Worm (Caenorhabditis elegans) whole organism, late embryonic: ENCODE results near the gene scl-11.

Source experiments
- C38D4.7 ChIP-seq: fragments of 200-800 bp; sonication (Bioruptor generic); optimal IDR thresholded peaks from 2 replicates; lab custom pipeline; 2018; ENCODE audit warnings: mild to moderate bottlenecking, missing genetic modification characterization, moderate library complexity, missing compliant biosample characterization
- ceh-18 ChIP-seq: sonication (generic microtip); optimal IDR thresholded peaks from 2 replicates; lab custom pipeline; 2016; ENCODE audit warnings: missing genetic modification characterization, missing compliant biosample characterization
- ceh-24 ChIP-seq: sonication (generic microtip); optimal IDR thresholded peaks from 2 replicates; lab custom pipeline; 2016; ENCODE audit warnings: mild to moderate bottlenecking, missing genetic modification characterization, missing compliant biosample characterization
- ceh-45 ChIP-seq: fragments of 200-800 bp; sonication (Bioruptor generic); IDR thresholded peaks from 2 replicates; pipeline ENCODE4 v1.3.6; 2022; ENCODE audit warnings: missing genetic modification reagents, missing genetic modification characterization, missing compliant biosample characterization
- dmd-4 ChIP-seq: sonication (generic microtip); optimal IDR thresholded peaks from 2 replicates; lab custom pipeline; 2016; ENCODE audit warnings: borderline replicate concordance, missing genetic modification characterization, missing compliant biosample characterization
- dve-1 ChIP-seq: sonication (generic microtip); optimal IDR thresholded peaks from 2 replicates; lab custom pipeline; 2017; ENCODE audit warnings: antibody characterized with exemption, mild to moderate bottlenecking, missing genetic modification characterization, missing compliant biosample characterization
- gmeb-2 ChIP-seq: sonication (generic microtip); optimal IDR thresholded peaks from 2 replicates; lab custom pipeline; 2016; ENCODE audit warnings: missing genetic modification characterization, inconsistent platforms, missing compliant biosample characterization
- lin-11 ChIP-seq: fragments of 200-800 bp; sonication (Bioruptor generic); optimal IDR thresholded peaks from 2 replicates; lab custom pipeline; 2018; ENCODE audit warnings: mild to moderate bottlenecking, missing genetic modification characterization, missing compliant biosample characterization
- madf-2 ChIP-seq: sonication (generic microtip); optimal IDR thresholded peaks from 2 replicates; lab custom pipeline; 2017; ENCODE audit warnings: missing genetic modification characterization, missing compliant biosample characterization
- mec-3 ChIP-seq: sonication (generic microtip); optimal IDR thresholded peaks from 2 replicates; lab custom pipeline; 2016; ENCODE audit warnings: borderline replicate concordance, missing genetic modification characterization, missing compliant biosample characterization
- nhr-11 ChIP-seq: fragments of 150-350 bp; optimal IDR thresholded peaks from 2 replicates; lab custom pipeline; 2014; ENCODE audit warnings: missing biosample characterization, missing genetic modification characterization
- pha-4 ChIP-seq: fragments of 150-350 bp; optimal IDR thresholded peaks from 2 replicates; lab custom pipeline; 2018; ENCODE audit warnings: missing biosample characterization, missing genetic modification reagents, missing genetic modification characterization

DNA sequence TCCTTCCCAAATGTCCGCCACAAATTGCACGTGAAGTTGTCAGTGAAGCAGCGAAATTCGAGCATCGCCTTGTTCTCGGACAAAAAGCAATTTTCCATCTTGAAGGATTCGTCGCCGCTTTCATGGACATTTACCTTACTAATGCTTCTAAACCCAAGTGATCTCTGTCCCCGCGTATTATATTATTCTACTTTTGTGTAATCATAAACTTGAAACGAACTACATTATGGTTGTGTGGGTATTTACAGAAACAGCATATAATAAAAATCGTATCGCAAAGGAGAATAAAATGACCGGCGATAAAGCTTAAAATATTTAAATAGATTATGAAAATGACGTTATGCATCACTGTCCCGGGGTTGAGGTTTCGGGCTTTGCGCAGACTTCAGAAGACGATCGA lies 45.6 kb downstream of the scl-11 start:
- no peak for TF ChIP-seq ceh-24 (tag; lab: Kevin White, UChicago)
- TF ChIP-seq dmd-4 (tag; lab: Kevin White, UChicago) = no peak
- TF ChIP-seq C38D4.7 (GFP tag; lab: Kevin White, UChicago) = no peak
- no peak for TF ChIP-seq gmeb-2 (tag; lab: Kevin White, UChicago)
- no peak for TF ChIP-seq lin-11 (tag; lab: Kevin White, UChicago)
- no peak for TF ChIP-seq madf-2 (tag; lab: Kevin White, UChicago)
- no peak for TF ChIP-seq mec-3 (tag; lab: Kevin White, UChicago)
- no peak for TF ChIP-seq ceh-18 (tag; lab: Kevin White, UChicago)
- TF ChIP-seq nhr-11 (tag; lab: Kevin White, UChicago) = no peak
- TF ChIP-seq pha-4 (tag; lab: Kevin White, UChicago) = no peak
- TF ChIP-seq dve-1 (tag; lab: Kevin White, UChicago) = no peak
- no peak for TF ChIP-seq ceh-45 (GFP tag; lab: Robert Waterston, UW)
